ENCODE assay signal across 5 fruit fly cellular contexts in genomic region chr3L:11291298-11292167, dm6.
TF ChIP-seq lines count a peak whose summit lies in the region.

No protein-coding gene starts in this region.

- TF ChIP-seq CTCF in whole organism, embryonic (GFP tag; optimal IDR thresholded peaks at IDR 0.05; lab: Kevin White, UChicago) = no peak

TF ChIP-seq in whole organism, adult, 20 proteins besides CTCF, POLR2A, EP300 and RAD21 (continues in another document):
- no peak for TF ChIP-seq cnc (optimal IDR thresholded peaks at IDR 0.05; lab: Kevin White, UChicago)
- TF ChIP-seq kay (GFP tag; lab: Kevin White, UChicago; ENCODE audit: borderline replicate concordance) = peak; percentile 95
- peak; percentile 28 for TF ChIP-seq tj (GFP tag; optimal IDR thresholded peaks at IDR 0.05; lab: Kevin White, UChicago)
- TF ChIP-seq CG33017 (tag; optimal IDR thresholded peaks at IDR 0.05; lab: Kevin White, UChicago) = no peak
- TF ChIP-seq Hr96 (GFP tag; optimal IDR thresholded peaks at IDR 0.05; lab: Kevin White, UChicago) = no peak
- peak; percentile 15 for TF ChIP-seq CG14711 (tag; optimal IDR thresholded peaks at IDR 0.05; lab: Kevin White, UChicago)
- TF ChIP-seq CG7045 (GFP tag; optimal IDR thresholded peaks at IDR 0.05; lab: Kevin White, UChicago) = no peak
- peak; percentile 31 for TF ChIP-seq CG12768 (GFP tag; optimal IDR thresholded peaks at IDR 0.05; lab: Kevin White, UChicago)
- TF ChIP-seq pad (GFP tag; optimal IDR thresholded peaks at IDR 0.05; lab: Kevin White, UChicago) = no peak
- no peak for TF ChIP-seq ovo (GFP tag; optimal IDR thresholded peaks at IDR 0.05; lab: Kevin White, UChicago)
- TF ChIP-seq CG1620 (GFP tag; optimal IDR thresholded peaks at IDR 0.05; lab: Kevin White, UChicago) = no peak
- no peak for TF ChIP-seq Mnt (GFP tag; optimal IDR thresholded peaks at IDR 0.05; lab: Kevin White, UChicago)
- TF ChIP-seq CG5204 (GFP tag; optimal IDR thresholded peaks at IDR 0.05; lab: Kevin White, UChicago) = no peak
- no peak for TF ChIP-seq Crg-1 (GFP tag; optimal IDR thresholded peaks at IDR 0.05; lab: Kevin White, UChicago)
- peak; percentile 17 for TF ChIP-seq toe (GFP tag; optimal IDR thresholded peaks at IDR 0.05; lab: Kevin White, UChicago)
- TF ChIP-seq CG11617 (GFP tag; optimal IDR thresholded peaks at IDR 0.05; lab: Kevin White, UChicago) = peak; percentile 20
- TF ChIP-seq CG7101 (tag; optimal IDR thresholded peaks at IDR 0.05; lab: Kevin White, UChicago) = no peak
- TF ChIP-seq Clk (GFP tag; optimal IDR thresholded peaks at IDR 0.05; lab: Kevin White, UChicago) = no peak
- TF ChIP-seq bab1 (GFP tag; optimal IDR thresholded peaks at IDR 0.05; lab: Kevin White, UChicago) = no peak

TF ChIP-seq in whole organism, embryonic, 481 proteins besides CTCF, POLR2A, EP300 and RAD21 (continues in another document):
- TF ChIP-seq CG14710 (tag; optimal IDR thresholded peaks at IDR 0.05; lab: Kevin White, UChicago) = peak; percentile 0
- no peak for TF ChIP-seq cad (GFP tag; optimal IDR thresholded peaks at IDR 0.05; lab: Kevin White, UChicago)
- no peak for TF ChIP-seq CG9797 (GFP tag; optimal IDR thresholded peaks at IDR 0.05; lab: Kevin White, UChicago)
- no peak for TF ChIP-seq fd64A (GFP tag; optimal IDR thresholded peaks at IDR 0.05; lab: Kevin White, UChicago)
- no peak for TF ChIP-seq pb (GFP tag; optimal IDR thresholded peaks at IDR 0.05; lab: Kevin White, UChicago)
- TF ChIP-seq odd (GFP tag; optimal IDR thresholded peaks at IDR 0.05; lab: Kevin White, UChicago) = no peak
- TF ChIP-seq lov (optimal IDR thresholded peaks at IDR 0.05; lab: Kevin White, UChicago) = no peak
- no peak for TF ChIP-seq lov (GFP tag; IDR thresholded peaks at IDR 0.05; lab: Robert Waterston, UW)
- TF ChIP-seq gcm (GFP tag; optimal IDR thresholded peaks at IDR 0.05; lab: Kevin White, UChicago) = no peak
- TF ChIP-seq CG5180 (GFP tag; optimal IDR thresholded peaks at IDR 0.05; lab: Kevin White, UChicago) = peak; percentile 1
- no peak for TF ChIP-seq fu2 (GFP tag; optimal IDR thresholded peaks at IDR 0.05; lab: Kevin White, UChicago)
- no peak for TF ChIP-seq C15 (GFP tag; IDR thresholded peaks at IDR 0.05; lab: Robert Waterston, UW)
- TF ChIP-seq Hey (tag; optimal IDR thresholded peaks at IDR 0.05; lab: Kevin White, UChicago) = no peak
- TF ChIP-seq CG4820 (GFP tag; optimal IDR thresholded peaks at IDR 0.05; lab: Kevin White, UChicago) = no peak
- TF ChIP-seq Fer3 (tag; optimal IDR thresholded peaks at IDR 0.05; lab: Kevin White, UChicago) = peak; percentile 20
- peak; percentile 37 for TF ChIP-seq CG17385 (GFP tag; optimal IDR thresholded peaks at IDR 0.05; lab: Kevin White, UChicago)
- TF ChIP-seq trh (GFP tag; optimal IDR thresholded peaks at IDR 0.05; lab: Kevin White, UChicago) = peak; percentile 37
- no peak for TF ChIP-seq so (GFP tag; IDR thresholded peaks at IDR 0.05; lab: Robert Waterston, UW)
- TF ChIP-seq Taf1 (GFP tag; IDR thresholded peaks at IDR 0.05; lab: Robert Waterston, UW) = no peak
- no peak for TF ChIP-seq knrl (GFP tag; IDR thresholded peaks at IDR 0.05; lab: Robert Waterston, UW; ENCODE audit: partially characterized antibody)

TF ChIP-seq in whole organism, prepupa, 60 proteins besides CTCF, POLR2A, EP300 and RAD21 (continues in another document):
- TF ChIP-seq Ets96B (tag; optimal IDR thresholded peaks at IDR 0.05; lab: Kevin White, UChicago) = no peak
- peak; percentile 88 for TF ChIP-seq fkh (GFP tag; optimal IDR thresholded peaks at IDR 0.05; lab: Kevin White, UChicago)
- no peak for TF ChIP-seq CG11902 (GFP tag; optimal IDR thresholded peaks at IDR 0.05; lab: Kevin White, UChicago)
- TF ChIP-seq Eip75B (GFP tag; optimal IDR thresholded peaks at IDR 0.05; lab: Kevin White, UChicago) = no peak
- no peak for TF ChIP-seq topi (GFP tag; optimal IDR thresholded peaks at IDR 0.05; lab: Kevin White, UChicago)
- peak; percentile 47 for TF ChIP-seq Eip78C (GFP tag; lab: Kevin White, UChicago)
- no peak for TF ChIP-seq CG3032 (tag; optimal IDR thresholded peaks at IDR 0.05; lab: Kevin White, UChicago)
- no peak for TF ChIP-seq Lpt (GFP tag; optimal IDR thresholded peaks at IDR 0.05; lab: Kevin White, UChicago)
- no peak for TF ChIP-seq CG7368 (GFP tag; optimal IDR thresholded peaks at IDR 0.05; lab: Kevin White, UChicago)
- no peak for TF ChIP-seq eg (GFP tag; IDR thresholded peaks at IDR 0.05; lab: Robert Waterston, UW)
- no peak for TF ChIP-seq spab (GFP tag; optimal IDR thresholded peaks at IDR 0.05; lab: Kevin White, UChicago)
- TF ChIP-seq vri (GFP tag; optimal IDR thresholded peaks at IDR 0.05; lab: Kevin White, UChicago) = no peak
- TF ChIP-seq CG4318 (GFP tag; optimal IDR thresholded peaks at IDR 0.05; lab: Kevin White, UChicago) = peak; percentile 3
- no peak for TF ChIP-seq CG16779 (tag; optimal IDR thresholded peaks at IDR 0.05; lab: Kevin White, UChicago)
- no peak for TF ChIP-seq Sox102F (GFP tag; optimal IDR thresholded peaks at IDR 0.05; lab: Kevin White, UChicago)
- peak; percentile 1 for TF ChIP-seq Hr4 (GFP tag; optimal IDR thresholded peaks at IDR 0.05; lab: Kevin White, UChicago)
- peak; percentile 6 for TF ChIP-seq achi (GFP tag; optimal IDR thresholded peaks at IDR 0.05; lab: Kevin White, UChicago)
- peak; percentile 45 for TF ChIP-seq svp (GFP tag; lab: Kevin White, UChicago)
- TF ChIP-seq CG8319 (GFP tag; optimal IDR thresholded peaks at IDR 0.05; lab: Kevin White, UChicago) = no peak
- no peak for TF ChIP-seq cyc (GFP tag; optimal IDR thresholded peaks at IDR 0.05; lab: Kevin White, UChicago)
- TF ChIP-seq CG32006 (GFP tag; optimal IDR thresholded peaks at IDR 0.05; lab: Kevin White, UChicago) = peak; percentile 64

TF ChIP-seq in whole organism, pupa, 21 proteins besides CTCF, POLR2A, EP300 and RAD21:
- TF ChIP-seq D1 (tag; optimal IDR thresholded peaks at IDR 0.05; lab: Kevin White, UChicago) (no peak), CG4496 (GFP tag; IDR thresholded peaks at IDR 0.05; lab: Robert Waterston, UW) (peak; percentile 55; the same call in 2 of the 3 replicates), fd96Ca (GFP tag; IDR thresholded peaks at IDR 0.05; lab: Robert Waterston, UW) (peak; percentile 62; the same call in 1 of the 3 replicates), CG15710 (tag; optimal IDR thresholded peaks at IDR 0.05; lab: Kevin White, UChicago) (no peak), CG13204 (GFP tag; optimal IDR thresholded peaks at IDR 0.05; lab: Kevin White, UChicago) (peak; percentile 41), CG12605 (GFP tag; IDR thresholded peaks at IDR 0.05; lab: Robert Waterston, UW) (no peak), Ets98B (GFP tag; IDR thresholded peaks at IDR 0.05; lab: Robert Waterston, UW) (no peak), CG8159 (tag; optimal IDR thresholded peaks at IDR 0.05; lab: Kevin White, UChicago) (no peak), EcR (GFP tag; optimal IDR thresholded peaks at IDR 0.05; lab: Kevin White, UChicago) (no peak), rn (GFP tag; IDR thresholded peaks at IDR 0.05; lab: Robert Waterston, UW) (no peak), CG32121 (GFP tag; IDR thresholded peaks at IDR 0.05; lab: Robert Waterston, UW) (peak; percentile 58; the same call in 1 of the 2 replicates)

TF ChIP-seq in whole organism, wandering third instar larva, 38 proteins besides CTCF, POLR2A, EP300 and RAD21:
- TF ChIP-seq Myc (optimal IDR thresholded peaks at IDR 0.05; lab: Kevin White, UChicago) (no peak), Jra (GFP tag; optimal IDR thresholded peaks at IDR 0.05; lab: Kevin White, UChicago) (no peak), Rel (GFP tag; optimal IDR thresholded peaks at IDR 0.05; lab: Kevin White, UChicago) (no peak), Rel (tag; optimal IDR thresholded peaks at IDR 0.05; lab: Kevin White, UChicago) (peak; percentile 14), OdsH (GFP tag; optimal IDR thresholded peaks at IDR 0.05; lab: Kevin White, UChicago) (peak; percentile 2), sage (GFP tag; optimal IDR thresholded peaks at IDR 0.05; lab: Kevin White, UChicago) (no peak), woc (GFP tag; optimal IDR thresholded peaks at IDR 0.05; lab: Kevin White, UChicago) (no peak), foxo (GFP tag; optimal IDR thresholded peaks at IDR 0.05; lab: Kevin White, UChicago) (peak in 1 of 2 experiments; percentile 13), HLH106 (tag; optimal IDR thresholded peaks at IDR 0.05; lab: Kevin White, UChicago) (peak; percentile 9), sv (GFP tag; optimal IDR thresholded peaks at IDR 0.05; lab: Kevin White, UChicago) (no peak), rgr (GFP tag; optimal IDR thresholded peaks at IDR 0.05; lab: Kevin White, UChicago) (peak; percentile 23)
